Fruit fly (Drosophila melanogaster) Kc167 (cell line): ENCODE data around the gene Ctns.

Experiments
- Myc ChIP-seq: fragments of >200 bp; optimal IDR thresholded peaks from 2 replicates; lab custom pipeline; 2017; ENCODE audit warnings: missing external identifiers
- Sin3A ChIP-seq: fragments of >200 bp; optimal IDR thresholded peaks from 2 replicates; lab custom pipeline; 2018; ENCODE audit warnings: missing external identifiers
- psq ChIP-seq: fragments of >200 bp; optimal IDR thresholded peaks from 2 replicates; lab custom pipeline; 2017; ENCODE audit warnings: missing external identifiers

- TF ChIP-seq Sin3A = no peak
- no peak for TF ChIP-seq psq (lab: Kevin White, UChicago)
- no peak for TF ChIP-seq Myc (lab: Kevin White, UChicago)
Measured at dm6 chr3R:23074480-23074879, 15.7 kb upstream of the Ctns start.
